Fruit fly (Drosophila melanogaster) whole organism, embryonic: ENCODE data around the gene Jhbp14.

Experiments used
- Ada2b ChIP-seq: fragments of 200-800 bp; sonication (Bioruptor generic); IDR thresholded peaks from 2 replicates; pipeline ENCODE4 v1.3.6; 2022; ENCODE audit warnings: missing biosample characterization, missing genetic modification characterization
- Antp ChIP-seq: fragments of 200-800 bp; sonication (Bioruptor generic); optimal IDR thresholded peaks from 3 replicates; lab custom pipeline; 2016; ENCODE audit warnings: missing biosample characterization, missing genetic modification characterization
- BEAF-32 ChIP-seq: fragments of 200-800 bp; sonication (Bioruptor generic); optimal IDR thresholded peaks from 3 replicates; lab custom pipeline; 2017; ENCODE audit warnings: missing biosample characterization, missing genetic modification characterization, mild to moderate bottlenecking, moderate library complexity, missing genetic modification reagents
- CG10565 ChIP-seq: fragments of 200-800 bp; sonication (Bioruptor generic); optimal IDR thresholded peaks from 3 replicates; lab custom pipeline; 2016; ENCODE audit warnings: missing biosample characterization, mild to moderate bottlenecking, missing genetic modification characterization
- CG10959 ChIP-seq: fragments of 200-800 bp; sonication (Bioruptor generic); IDR thresholded peaks from 2 replicates; pipeline ENCODE4 v1.3.6; 2022; ENCODE audit warnings: missing biosample characterization, missing genetic modification characterization
- CG11085 ChIP-seq: fragments of 200-800 bp; sonication (Bioruptor generic); IDR thresholded peaks from 2 replicates; pipeline ENCODE4 v1.3.6; 2022; ENCODE audit warnings: missing biosample characterization, missing genetic modification characterization
- CG12155 ChIP-seq: fragments of 200-800 bp; sonication (Bioruptor generic); optimal IDR thresholded peaks from 3 replicates; lab custom pipeline; 2016; ENCODE audit warnings: missing biosample characterization, missing genetic modification characterization
- CG12744 ChIP-seq: fragments of 200-800 bp; sonication (Bioruptor generic); optimal IDR thresholded peaks from 2 replicates; lab custom pipeline; 2016; ENCODE audit warnings: missing biosample characterization, missing genetic modification characterization
- CG14965 ChIP-seq: fragments of 200-800 bp; sonication (Bioruptor generic); optimal IDR thresholded peaks from 2 replicates; lab custom pipeline; 2016; ENCODE audit warnings: missing biosample characterization, missing genetic modification characterization, borderline replicate concordance
- CG15479 ChIP-seq: fragments of 200-800 bp; sonication (Bioruptor generic); optimal IDR thresholded peaks from 3 replicates; lab custom pipeline; 2019; ENCODE audit warnings: missing biosample characterization, mild to moderate bottlenecking, missing genetic modification characterization, moderate library complexity
- CG16863 ChIP-seq: fragments of 200-800 bp; sonication (Bioruptor generic); optimal IDR thresholded peaks from 3 replicates; lab custom pipeline; 2016; ENCODE audit warnings: missing biosample characterization, missing genetic modification characterization
- CG1792 ChIP-seq: fragments of 200-800 bp; sonication (Bioruptor generic); optimal IDR thresholded peaks from 2 replicates; lab custom pipeline; 2016; ENCODE audit warnings: missing biosample characterization, missing genetic modification characterization
- CG1832 ChIP-seq: fragments of 200-800 bp; sonication (Bioruptor generic); optimal IDR thresholded peaks from 2 replicates; lab custom pipeline; 2017; ENCODE audit warnings: missing biosample characterization, mild to moderate bottlenecking, missing genetic modification characterization, inconsistent platforms
- CG18476 ChIP-seq: fragments of 200-800 bp; sonication (Bioruptor generic); optimal IDR thresholded peaks from 2 replicates; lab custom pipeline; 2016; ENCODE audit warnings: missing biosample characterization, mild to moderate bottlenecking, missing genetic modification characterization
- CG2120 ChIP-seq: fragments of 200-800 bp; sonication (Bioruptor generic); optimal IDR thresholded peaks from 3 replicates; lab custom pipeline; 2016; ENCODE audit warnings: missing biosample characterization, missing genetic modification characterization
- CG32532 ChIP-seq: fragments of 200-800 bp; sonication (Bioruptor generic); IDR thresholded peaks from 2 replicates; pipeline ENCODE4 v1.3.6; 2022; ENCODE audit warnings: missing biosample characterization, missing genetic modification characterization
- CG34376 ChIP-seq: fragments of 200-800 bp; sonication (Bioruptor generic); optimal IDR thresholded peaks from 2 replicates; lab custom pipeline; 2018; ENCODE audit warnings: missing biosample characterization, mild to moderate bottlenecking, missing genetic modification characterization
- CG34422 ChIP-seq: fragments of 200-800 bp; sonication (Bioruptor generic); IDR thresholded peaks from 3 replicates; pipeline ENCODE4 v1.3.6; 2022; ENCODE audit warnings: missing biosample characterization, missing genetic modification characterization
- CG4328 ChIP-seq: fragments of 200-800 bp; sonication (Bioruptor generic); optimal IDR thresholded peaks from 3 replicates; lab custom pipeline; 2017; ENCODE audit warnings: missing biosample characterization, missing genetic modification reagents, missing genetic modification characterization
- CG4854 ChIP-seq: fragments of 200-800 bp; sonication (Bioruptor generic); optimal IDR thresholded peaks from 2 replicates; lab custom pipeline; 2016; ENCODE audit warnings: missing biosample characterization, missing genetic modification characterization, inconsistent platforms
- CG6791 ChIP-seq: fragments of 200-800 bp; sonication (Bioruptor generic); IDR thresholded peaks from 3 replicates; pipeline ENCODE4 v1.3.6; 2022; ENCODE audit warnings: missing biosample characterization, missing genetic modification characterization; ENCODE audit not compliant: partially characterized antibody
- CG7556 ChIP-seq: fragments of 200-800 bp; sonication (Bioruptor generic); optimal IDR thresholded peaks from 2 replicates; lab custom pipeline; 2017; ENCODE audit warnings: missing biosample characterization, mild to moderate bottlenecking, missing genetic modification characterization
- CG7928 ChIP-seq: fragments of 200-800 bp; sonication (Bioruptor generic); optimal IDR thresholded peaks from 2 replicates; lab custom pipeline; 2017; ENCODE audit warnings: missing biosample characterization, mild to moderate bottlenecking, missing genetic modification characterization
- CG7963 ChIP-seq: fragments of 200-800 bp; sonication (Bioruptor generic); IDR thresholded peaks from 3 replicates; pipeline ENCODE4 v1.3.6; 2022; ENCODE audit warnings: missing biosample characterization, missing genetic modification characterization; ENCODE audit not compliant: partially characterized antibody
- CG9609 ChIP-seq: fragments of 200-800 bp; sonication (Bioruptor generic); optimal IDR thresholded peaks from 3 replicates; lab custom pipeline; 2016; ENCODE audit warnings: missing biosample characterization, missing genetic modification characterization
- CG9797 ChIP-seq: fragments of 200-800 bp; sonication (Bioruptor generic); optimal IDR thresholded peaks from 3 replicates; lab custom pipeline; 2018; ENCODE audit warnings: missing biosample characterization, mild to moderate bottlenecking, missing genetic modification characterization
- CoRest ChIP-seq: fragments of 200-800 bp; sonication (Bioruptor generic); optimal IDR thresholded peaks from 3 replicates; lab custom pipeline; 2018; ENCODE audit warnings: missing biosample characterization, mild to moderate bottlenecking, missing genetic modification characterization, moderate library complexity
- Doc2 ChIP-seq: fragments of 200-800 bp; sonication (Bioruptor generic); IDR thresholded peaks from 2 replicates; pipeline ENCODE4 v1.3.6; 2022; ENCODE audit warnings: missing biosample characterization, missing genetic modification characterization
- Eip74EF ChIP-seq, 2 experiments: fragments of 200-800 bp in 1 of 2; fragments of >200 bp in 1 of 2; sonication (Bioruptor generic) in 1 of 2; optimal IDR thresholded peaks; 2 replicates each; lab custom pipeline; 2017 to 2019; ENCODE audit warnings: missing biosample characterization in 2 of 2, missing genetic modification characterization in 2 of 2, mild to moderate bottlenecking in 1 of 2, moderate library complexity in 1 of 2
- HHEX ChIP-seq: fragments of 200-800 bp; sonication (Bioruptor generic); optimal IDR thresholded peaks from 3 replicates; lab custom pipeline; 2017; ENCODE audit warnings: missing biosample characterization, mild to moderate bottlenecking, missing genetic modification characterization, missing genetic modification reagents
- HLH3B ChIP-seq: fragments of 200-800 bp; sonication (Bioruptor generic); IDR thresholded peaks from 2 replicates; pipeline ENCODE4 v1.3.6; 2022; ENCODE audit warnings: missing biosample characterization, missing genetic modification characterization
- HLH4C ChIP-seq: fragments of 200-800 bp; sonication (Bioruptor generic); IDR thresholded peaks from 3 replicates; pipeline ENCODE4 v1.3.6; 2022; ENCODE audit warnings: missing biosample characterization, missing genetic modification characterization; ENCODE audit not compliant: partially characterized antibody
- Hr39 ChIP-seq: fragments of >200 bp; optimal IDR thresholded peaks from 2 replicates; lab custom pipeline; 2017
- Lpt ChIP-seq: fragments of >200 bp; optimal IDR thresholded peaks from 2 replicates; lab custom pipeline; 2018; ENCODE audit warnings: missing biosample characterization, missing genetic modification characterization
- TFAM ChIP-seq: fragments of 200-800 bp; sonication (Bioruptor generic); optimal IDR thresholded peaks from 2 replicates; lab custom pipeline; 2017; ENCODE audit warnings: missing biosample characterization, missing genetic modification characterization, inconsistent platforms
- abd-A ChIP-seq: fragments of 200-800 bp; sonication (Bioruptor generic); optimal IDR thresholded peaks from 3 replicates; lab custom pipeline; 2019; ENCODE audit warnings: missing biosample characterization, mild to moderate bottlenecking, missing genetic modification characterization, moderate library complexity
- btn ChIP-seq: fragments of 200-800 bp; sonication (Bioruptor generic); optimal IDR thresholded peaks from 2 replicates; lab custom pipeline; 2016; ENCODE audit warnings: missing biosample characterization, missing genetic modification characterization
- croc ChIP-seq: fragments of 200-800 bp; sonication (Bioruptor generic); conservative IDR thresholded peaks from 3 replicates; pipeline ENCODE4 v1.3.6; 2022; ENCODE audit warnings: missing biosample characterization, missing genetic modification characterization
- fd3F ChIP-seq: fragments of 200-800 bp; sonication (Bioruptor generic); optimal IDR thresholded peaks from 2 replicates; lab custom pipeline; 2018; ENCODE audit warnings: missing biosample characterization, mild to moderate bottlenecking, missing genetic modification characterization, moderate library complexity
- fu2 ChIP-seq: fragments of 200-800 bp; sonication (Bioruptor generic); optimal IDR thresholded peaks from 2 replicates; lab custom pipeline; 2016; ENCODE audit warnings: missing biosample characterization, missing genetic modification characterization
- grn ChIP-seq: fragments of 200-800 bp; sonication (Bioruptor generic); optimal IDR thresholded peaks from 3 replicates; lab custom pipeline; 2017; ENCODE audit warnings: missing biosample characterization, missing genetic modification characterization
- lbe ChIP-seq: fragments of 200-800 bp; sonication (Bioruptor generic); optimal IDR thresholded peaks from 2 replicates; lab custom pipeline; 2016; ENCODE audit warnings: missing biosample characterization, mild to moderate bottlenecking, missing genetic modification characterization
- nmo ChIP-seq: fragments of 200-800 bp; sonication (Bioruptor generic); optimal IDR thresholded peaks from 2 replicates; lab custom pipeline; 2018; ENCODE audit warnings: missing biosample characterization, mild to moderate bottlenecking, missing genetic modification characterization, moderate library complexity
- oc ChIP-seq: fragments of 200-800 bp; sonication (Bioruptor generic); optimal IDR thresholded peaks from 2 replicates; lab custom pipeline; 2018; ENCODE audit warnings: missing biosample characterization, mild to moderate bottlenecking, missing genetic modification characterization, moderate library complexity
- otp ChIP-seq: fragments of 200-800 bp; sonication (Bioruptor generic); IDR thresholded peaks from 3 replicates; pipeline ENCODE4, ENCODE4 v1.3.6; 2022; ENCODE audit warnings: missing biosample characterization, missing genetic modification characterization
- psq ChIP-seq: fragments of 200-800 bp; sonication (Bioruptor generic); optimal IDR thresholded peaks from 2 replicates; lab custom pipeline; 2017; ENCODE audit warnings: missing biosample characterization, missing genetic modification characterization
- repo ChIP-seq: fragments of 200-800 bp; sonication (Bioruptor generic); optimal IDR thresholded peaks from 2 replicates; lab custom pipeline; 2016; ENCODE audit warnings: missing biosample characterization, missing genetic modification characterization
- row ChIP-seq: fragments of 200-800 bp; sonication (Bioruptor generic); IDR thresholded peaks from 3 replicates; pipeline ENCODE4 v1.3.6; 2022; ENCODE audit warnings: missing biosample characterization, missing genetic modification characterization
- scrt ChIP-seq: fragments of 200-800 bp; sonication (Bioruptor generic); optimal IDR thresholded peaks from 2 replicates; lab custom pipeline; 2018; ENCODE audit warnings: missing biosample characterization, mild to moderate bottlenecking, missing genetic modification characterization, moderate library complexity
- seq ChIP-seq: fragments of 200-800 bp; sonication (Bioruptor generic); IDR thresholded peaks from 2 replicates; pipeline ENCODE4 v1.3.6; 2022; ENCODE audit warnings: missing biosample characterization, missing genetic modification characterization
- tgo ChIP-seq: fragments of 200-800 bp; sonication (Bioruptor generic); IDR thresholded peaks from 3 replicates; pipeline ENCODE4 v1.3.6; 2022; ENCODE audit warnings: missing biosample characterization, missing genetic modification characterization
- usp ChIP-seq: fragments of >200 bp; optimal IDR thresholded peaks from 2 replicates; lab custom pipeline; 2017; ENCODE audit warnings: missing biosample characterization, missing genetic modification characterization

Gene Jhbp14

dm6 chr2L:13205256-13205655 lies 31.0 kb upstream of the Jhbp14 start (continued):
- TF ChIP-seq CG2120 (GFP tag; lab: Kevin White, UChicago) (peak; percentile 5), Hr39 (lab: Kevin White, UChicago) (no peak), CoRest (tag; lab: Kevin White, UChicago) (no peak), tgo (GFP tag; lab: Robert Waterston, UW) (no peak), Doc2 (GFP tag; lab: Robert Waterston, UW) (no peak), CG12744 (GFP tag; lab: Kevin White, UChicago) (peak; percentile 20), CG7963 (GFP tag; lab: Robert Waterston, UW) (no peak), usp (GFP tag; lab: Kevin White, UChicago) (no peak), CG10959 (GFP tag; lab: Robert Waterston, UW) (no peak), Eip74EF (GFP tag; optimal IDR thresholded peaks at IDR 0.05; lab: Kevin White, UChicago) (peak in 1 of 2 experiments; percentile 61), CG11085 (no peak), fd3F (no peak), oc (tag; lab: Kevin White, UChicago) (no peak), CG14965 (GFP tag; lab: Kevin White, UChicago) (no peak), Antp (GFP tag; lab: Kevin White, UChicago) (peak; percentile 12), btn (no peak), Ada2b (GFP tag; lab: Robert Waterston, UW) (no peak), CG1792 (GFP tag; lab: Kevin White, UChicago) (no peak), psq (GFP tag; lab: Kevin White, UChicago) (no peak), grn (GFP tag; lab: Kevin White, UChicago) (no peak), CG16863 (GFP tag; lab: Kevin White, UChicago) (no peak), row (GFP tag; lab: Robert Waterston, UW) (no peak), lbe (no peak), HLH4C (GFP tag; lab: Robert Waterston, UW) (no peak), CG7928 (no peak), CG32532 (GFP tag; lab: Robert Waterston, UW) (peak; percentile 43; the same call in 1 of the 2 replicates), CG10565 (GFP tag; lab: Kevin White, UChicago) (no peak), CG1832 (GFP tag; lab: Kevin White, UChicago) (no peak), repo (no peak), CG9797 (GFP tag; lab: Kevin White, UChicago) (no peak), CG12155 (no peak), seq (no peak), CG15479 (peak; percentile 12), CG6791 (GFP tag; lab: Robert Waterston, UW) (no peak), abd-A (tag; lab: Kevin White, UChicago) (peak; percentile 64), otp (peak; percentile 60; the same call in 1 of the 3 replicates), scrt (GFP tag; lab: Kevin White, UChicago) (peak; percentile 44), HLH3B (peak; percentile 30; the same call in 1 of the 2 replicates), CG18476 (no peak), nmo (GFP tag; lab: Kevin White, UChicago) (no peak), CG9609 (GFP tag; lab: Kevin White, UChicago) (no peak), BEAF-32 (no peak), croc (GFP tag; lab: Robert Waterston, UW) (no peak), CG7556 (GFP tag; lab: Kevin White, UChicago) (no peak), CG4328 (GFP tag; lab: Kevin White, UChicago) (peak; percentile 57), fu2 (no peak), CG34422 (peak; percentile 70; the same call in 1 of the 3 replicates), TFAM (GFP tag; lab: Kevin White, UChicago) (no peak), Lpt (GFP tag; lab: Kevin White, UChicago) (no peak), CG34376 (GFP tag; lab: Kevin White, UChicago) (no peak), CG4854 (GFP tag; lab: Kevin White, UChicago) (no peak), HHEX (GFP tag; lab: Kevin White, UChicago) (no peak)
